Worm (Caenorhabditis elegans): ENCODE data around the gene Y82E9BL.5.
"Not testable (repeated sequence)": the region's sequence is repeated elsewhere in the genome, so short reads cannot be mapped to it uniquely, and the experiment has no call there.

Y82E9BL.5 gene

ce11 chrIII:1384694-1385093 lies 37.3 kb upstream of the Y82E9BL.5 start:
- TF ChIP-seq hlh-6 (tag; optimal IDR thresholded peaks at IDR 0.05): no peak
- TF ChIP-seq rnt-1 (tag; optimal IDR thresholded peaks at IDR 0.05): no peak

ce11 chrIII:1384092-1384491 lies 36.7 kb upstream of the Y82E9BL.5 start, which contains the start of the genes fbxa-138 and Y82E9BR.5:
Gene fbxa-138, minus strand, starts transcription at chrIII:1384252.
Gene Y82E9BR.5, plus strand, starts transcription at chrIII:1384370.
- TF ChIP-seq unc-86 (tag; optimal IDR thresholded peaks at IDR 0.05) (no peak), ceh-45 (GFP tag; IDR thresholded peaks at IDR 0.05) (no peak), mec-3 (tag; optimal IDR thresholded peaks at IDR 0.05; ENCODE audit: borderline replicate concordance) (no peak), lin-11 (tag; optimal IDR thresholded peaks at IDR 0.05) (no peak), pros-1 (tag; optimal IDR thresholded peaks at IDR 0.05) (no peak), T23F11.4 (GFP tag; optimal IDR thresholded peaks at IDR 0.05) (no peak), ztf-16 (tag; optimal IDR thresholded peaks at IDR 0.05) (no peak), pqm-1 (tag; optimal IDR thresholded peaks at IDR 0.05) (no peak)

ce11 chrIII:1383483-1383882 lies 36.0 kb upstream of the Y82E9BL.5 start:
- TF ChIP-seq npax-4 (tag; optimal IDR thresholded peaks at IDR 0.05) (no peak), ceh-48 (tag; optimal IDR thresholded peaks at IDR 0.05) (no peak), ceh-22 (tag; optimal IDR thresholded peaks at IDR 0.05) (no peak), C08G9.2 (tag; optimal IDR thresholded peaks at IDR 0.05) (no peak), unc-3 (GFP tag; conservative IDR thresholded peaks at IDR 0.05) (no peak), unc-3 (tag; optimal IDR thresholded peaks at IDR 0.05) (no peak), pha-4 (tag; optimal IDR thresholded peaks at IDR 0.05) (no peak), unc-42 (tag; optimal IDR thresholded peaks at IDR 0.05) (no peak), sox-2 (GFP tag; IDR thresholded peaks at IDR 0.05) (no peak), hlh-30 (tag; optimal IDR thresholded peaks at IDR 0.05; ENCODE audit: insufficient read depth) (no peak), elt-2 (tag; optimal IDR thresholded peaks at IDR 0.05) (no peak), fkh-6 (tag; optimal IDR thresholded peaks at IDR 0.05) (no peak)

- TF ChIP-seq hlh-6 (tag; optimal IDR thresholded peaks at IDR 0.05): no peak
- no peak for TF ChIP-seq unc-42 (tag; optimal IDR thresholded peaks at IDR 0.05)
- peak; percentile 0 for TF ChIP-seq hlh-30 (tag; optimal IDR thresholded peaks at IDR 0.05; ENCODE audit: insufficient read depth)
Measured at ce11 chrIII:1380535-1381274, 33.3 kb upstream of the Y82E9BL.5 start, which contains the start of the genes pals-21 and Y82E9BR.6. Gene pals-21, minus strand, starts transcription at chrIII:1380635. Gene Y82E9BR.6, plus strand, starts transcription at chrIII:1381224.

- not testable (repeated sequence) for TF ChIP-seq C08G9.2 (tag; optimal IDR thresholded peaks at IDR 0.05); hlh-6 (tag; optimal IDR thresholded peaks at IDR 0.05); unc-55 (GFP tag; optimal IDR thresholded peaks at IDR 0.05)
Measured at ce11 chrIII:1377903-1378302, 30.5 kb upstream of the Y82E9BL.5 start, which contains the start of gene pals-40. Gene pals-40, minus strand, starts transcription at chrIII:1378003.

- not testable (repeated sequence) for TF ChIP-seq tbx-7 (tag; optimal IDR thresholded peaks at IDR 0.05); T23F11.4 (GFP tag; optimal IDR thresholded peaks at IDR 0.05); sdc-2 (tag; optimal IDR thresholded peaks at IDR 0.05)
Measured at ce11 chrIII:1375491-1375890, 28.1 kb upstream of the Y82E9BL.5 start, which contains the start of gene Y82E9BR.10. Gene Y82E9BR.10, minus strand, starts transcription at chrIII:1375591.

- TF ChIP-seq ceh-18 (tag; optimal IDR thresholded peaks at IDR 0.05): no peak
Measured at ce11 chrIII:1374355-1374807, 26.9 kb upstream of the Y82E9BL.5 start, which contains the start of gene Y82E9BR.20. Gene Y82E9BR.20, plus strand, starts transcription at chrIII:1374405.

- peak; percentile 69 for TF ChIP-seq hlh-8 (tag; optimal IDR thresholded peaks at IDR 0.05)
- no peak for TF ChIP-seq fax-1 (tag; optimal IDR thresholded peaks at IDR 0.05)
- TF ChIP-seq ceh-30 (tag; optimal IDR thresholded peaks at IDR 0.05): no peak
Measured at ce11 chrIII:1372563-1372962, 25.1 kb upstream of the Y82E9BL.5 start.

Measured in whole organism, late embryonic.